Worm (Caenorhabditis elegans) whole organism, early embryonic: Measurements from ENCODE around the gene comt-1.

Experiments used
- ama-1 ChIP-seq: fragments of 150-350 bp; optimal IDR thresholded peaks from 2 replicates; lab custom pipeline; 2014
- ceh-36 ChIP-seq: sonication (generic microtip); optimal IDR thresholded peaks from 2 replicates; lab custom pipeline; 2016; ENCODE audit warnings: missing genetic modification characterization, inconsistent platforms, missing compliant biosample characterization
- flt-1 ChIP-seq: fragments of 200-800 bp; sonication (Bioruptor generic); IDR thresholded peaks from 2 replicates; pipeline ENCODE4 v1.3.6; 2022; ENCODE audit warnings: missing genetic modification characterization, missing compliant biosample characterization
- hnd-1 ChIP-seq: sonication (generic microtip); optimal IDR thresholded peaks from 2 replicates; lab custom pipeline; 2016; ENCODE audit warnings: missing genetic modification characterization, missing compliant biosample characterization
- pes-1 ChIP-seq: fragments of 200-800 bp; sonication (Bioruptor generic); IDR thresholded peaks from 2 replicates; pipeline ENCODE4 v1.3.6; 2022; ENCODE audit warnings: missing genetic modification reagents, missing genetic modification characterization, missing compliant biosample characterization
- scrt-1 ChIP-seq: fragments of 200-800 bp; sonication (Bioruptor generic); IDR thresholded peaks from 2 replicates; pipeline ENCODE4 v1.3.6; 2022; ENCODE audit warnings: missing genetic modification characterization, missing compliant biosample characterization
- sea-1 ChIP-seq: fragments of 200-800 bp; sonication (Bioruptor generic); conservative IDR thresholded peaks from 2 replicates; pipeline ENCODE4 v1.3.6; 2022; ENCODE audit warnings: missing genetic modification characterization, missing compliant biosample characterization
- tbx-11 ChIP-seq: fragments of 200-800 bp; sonication (Bioruptor generic); IDR thresholded peaks from 2 replicates; pipeline ENCODE4 v1.3.6; 2022; ENCODE audit warnings: missing genetic modification characterization, missing compliant biosample characterization
- tbx-37 ChIP-seq: fragments of 200-800 bp; sonication (Bioruptor generic); conservative IDR thresholded peaks from 2 replicates; pipeline ENCODE4 v1.3.6; 2022; ENCODE audit warnings: missing genetic modification reagents, missing genetic modification characterization, missing compliant biosample characterization
- tra-4 ChIP-seq: sonication (generic microtip); optimal IDR thresholded peaks from 2 replicates; lab custom pipeline; 2017; ENCODE audit warnings: missing genetic modification characterization, missing compliant biosample characterization

DNA sequence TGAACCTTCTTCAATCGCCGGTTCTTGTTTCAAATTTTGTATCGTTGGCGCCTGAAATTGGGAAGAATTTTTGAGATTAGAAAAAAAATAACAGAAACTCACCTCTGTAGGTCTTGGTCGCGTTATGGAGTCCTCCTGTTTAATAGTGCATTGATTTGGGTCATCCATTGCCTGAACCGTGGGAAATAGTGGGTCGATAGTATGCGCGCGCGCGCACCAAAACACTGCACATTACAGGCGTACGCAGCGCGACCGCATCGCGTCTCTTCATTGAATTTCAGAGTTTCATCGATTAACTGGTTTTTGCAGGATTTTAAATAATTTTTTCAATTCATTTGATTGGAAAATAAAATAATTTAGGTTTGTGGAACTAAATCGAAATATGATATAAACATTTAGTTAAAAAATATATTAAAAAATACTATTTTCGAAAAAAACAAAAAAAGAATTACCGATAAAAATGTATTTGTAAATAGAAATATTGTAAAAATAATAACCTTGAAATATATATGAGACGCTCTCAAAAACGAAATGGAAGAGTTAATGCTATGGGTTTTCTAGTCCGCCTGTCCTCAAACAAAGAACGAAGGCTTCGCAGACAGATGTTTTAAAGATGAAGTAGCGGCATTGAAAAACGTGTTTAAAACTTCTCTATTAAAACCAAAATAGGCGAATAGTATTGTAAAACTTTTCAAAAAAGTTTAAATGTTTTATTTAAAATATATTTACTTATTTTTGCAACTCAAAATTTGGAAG, 5.0 kb downstream of the comt-1 start, which contains the start of gene tra-4:
- TF ChIP-seq ama-1 (lab: Kevin White, UChicago) (no peak), pes-1 (no peak), scrt-1 (no peak), tbx-37 (GFP tag; lab: Robert Waterston, UW) (no peak), ceh-36 (tag; lab: Kevin White, UChicago) (no peak), flt-1 (GFP tag; lab: Robert Waterston, UW) (no peak), tra-4 (tag; lab: Kevin White, UChicago) (no peak), hnd-1 (tag; lab: Kevin White, UChicago) (no peak), sea-1 (no peak), tbx-11 (no peak)
